Worm (Caenorhabditis elegans): ENCODE measurements around the gene F36G9.7.
"Not testable (repeated sequence)": the region's sequence is repeated elsewhere in the genome, so short reads cannot be mapped to it uniquely, and the experiment has no call there.

F36G9.7 gene

ce11 chrV:15969653-15970052 lies at the start of gene F36G9.7:
TSS of gene F36G9.7 (minus strand) at chrV:15969753.
- no peak for TF ChIP-seq unc-62 (GFP tag; optimal IDR thresholded peaks at IDR 0.05)

ce11 chrV:16017671-16018070 lies 48.1 kb upstream of the F36G9.7 start, which contains the start of gene srx-43:
TSS of gene srx-43 (plus strand) at chrV:16017971.
- TF ChIP-seq unc-62 (GFP tag; optimal IDR thresholded peaks at IDR 0.05) = no peak

ce11 chrV:16016977-16017376 lies 47.4 kb upstream of the F36G9.7 start:
- no peak for TF ChIP-seq unc-62 (GFP tag; optimal IDR thresholded peaks at IDR 0.05)

ce11 chrV:16015652-16016051 lies 46.1 kb upstream of the F36G9.7 start, which contains the start of gene str-232:
TSS of gene str-232 (minus strand) at chrV:16015752.
- no peak for TF ChIP-seq unc-62 (GFP tag; optimal IDR thresholded peaks at IDR 0.05)

ce11 chrV:16009564-16009963 lies 40.0 kb upstream of the F36G9.7 start, which contains the start of gene str-233:
TSS of gene str-233 (minus strand) at chrV:16009664.
- TF ChIP-seq unc-62 (GFP tag; optimal IDR thresholded peaks at IDR 0.05) = no peak

ce11 chrV:16007505-16007904 lies 38.0 kb upstream of the F36G9.7 start, which contains the start of gene str-231:
TSS of gene str-231 (minus strand) at chrV:16007605.
- no peak for TF ChIP-seq unc-62 (GFP tag; optimal IDR thresholded peaks at IDR 0.05)

ce11 chrV:16002288-16002687 lies 32.7 kb upstream of the F36G9.7 start, which contains the start of gene nhr-63:
TSS of gene nhr-63 (plus strand) at chrV:16002588.
- no peak for TF ChIP-seq unc-62 (GFP tag; optimal IDR thresholded peaks at IDR 0.05)

ce11 chrV:16000433-16000832 lies 30.9 kb upstream of the F36G9.7 start, which contains the start of gene nhr-50:
TSS of gene nhr-50 (minus strand) at chrV:16000631.
- TF ChIP-seq unc-62 (GFP tag; optimal IDR thresholded peaks at IDR 0.05) = no peak

ce11 chrV:15996655-15997186 lies 27.2 kb upstream of the F36G9.7 start, which contains the start of the genes C06C6.9 and C06C6.8:
TSS of gene C06C6.9 (minus strand) at chrV:15996755.
TSS of gene C06C6.8 (plus strand) at chrV:15997136.
- no peak for TF ChIP-seq unc-62 (GFP tag; optimal IDR thresholded peaks at IDR 0.05)

- not testable (repeated sequence) for TF ChIP-seq unc-62 (GFP tag; optimal IDR thresholded peaks at IDR 0.05)
Observed at ce11 chrV:15991850-15992249, 22.3 kb upstream of the F36G9.7 start, which contains the start of gene C06C6.7. TSS of gene C06C6.7 (plus strand) at chrV:15992150.

- TF ChIP-seq unc-62 (GFP tag; optimal IDR thresholded peaks at IDR 0.05) = no peak
Observed at ce11 chrV:15988074-15988473, 18.5 kb upstream of the F36G9.7 start, which contains the start of gene F36G9.15. TSS of gene F36G9.15 (minus strand) at chrV:15988174.

- no peak for TF ChIP-seq unc-62 (GFP tag; optimal IDR thresholded peaks at IDR 0.05)
Observed at ce11 chrV:15982733-15983344, 13.3 kb upstream of the F36G9.7 start, which contains the start of the genes fbxa-99 and F36G9.13. TSS of gene fbxa-99 (minus strand) at chrV:15982854. TSS of gene F36G9.13 (plus strand) at chrV:15983294.

- no peak for TF ChIP-seq unc-62 (GFP tag; optimal IDR thresholded peaks at IDR 0.05)
Observed at ce11 chrV:15978232-15978764, 8.7 kb upstream of the F36G9.7 start, which contains the start of gene oac-20. TSS of gene oac-20 (plus strand) at chrV:15978714.

- no peak for TF ChIP-seq unc-62 (GFP tag; optimal IDR thresholded peaks at IDR 0.05)
Observed at ce11 chrV:15975845-15976244, 6.3 kb upstream of the F36G9.7 start, which contains the start of gene clec-232. TSS of gene clec-232 (plus strand) at chrV:15976145.

ce11 chrV:15974836-15975235 lies 5.3 kb upstream of the F36G9.7 start, which contains the start of gene sru-22:
TSS of gene sru-22 (minus strand) at chrV:15974936.
- no peak for TF ChIP-seq unc-62 (GFP tag; optimal IDR thresholded peaks at IDR 0.05)

ce11 chrV:15972484-15972883 lies 2.9 kb upstream of the F36G9.7 start, which contains the start of gene sru-23:
TSS of gene sru-23 (minus strand) at chrV:15972584.
- no peak for TF ChIP-seq unc-62 (GFP tag; optimal IDR thresholded peaks at IDR 0.05)

All from whole organism, dauer.